Worm (Caenorhabditis elegans): ENCODE data around the gene srh-174.

srh-174 gene

ce11 chrV:17220345-17220744, 41.8 kb downstream of the srh-174 start, which contains the start of gene srh-109:
Gene srh-109, minus strand, starts transcription at chrV:17220445.
- no peak for TF ChIP-seq ets-7 (tag; optimal IDR thresholded peaks at IDR 0.05)
- TF ChIP-seq sea-1 (GFP tag; conservative IDR thresholded peaks at IDR 0.05), result no peak
- no peak for TF ChIP-seq aly-1 (tag; optimal IDR thresholded peaks at IDR 0.05)
- TF ChIP-seq hmg-4 (GFP tag; optimal IDR thresholded peaks at IDR 0.05), result no peak
- TF ChIP-seq pes-1 (GFP tag; IDR thresholded peaks at IDR 0.05), result no peak
- TF ChIP-seq scrt-1 (GFP tag; IDR thresholded peaks at IDR 0.05), result no peak
- no peak for TF ChIP-seq ceh-36 (tag; optimal IDR thresholded peaks at IDR 0.05)
- TF ChIP-seq flt-1 (GFP tag; IDR thresholded peaks at IDR 0.05), result no peak
- TF ChIP-seq tbx-37 (GFP tag; conservative IDR thresholded peaks at IDR 0.05), result no peak
- no peak for TF ChIP-seq hnd-1 (tag; optimal IDR thresholded peaks at IDR 0.05)
- TF ChIP-seq B0310.2 (tag; optimal IDR thresholded peaks at IDR 0.05), result no peak
- no peak for TF ChIP-seq F13C5.2 (tag; optimal IDR thresholded peaks at IDR 0.05)
- TF ChIP-seq tbx-11 (GFP tag; IDR thresholded peaks at IDR 0.05), result no peak
- TF ChIP-seq ama-1 (optimal IDR thresholded peaks at IDR 0.05), result no peak
- no peak for TF ChIP-seq ceh-13 (GFP tag; optimal IDR thresholded peaks at IDR 0.05)

- TF ChIP-seq ceh-36 (tag; optimal IDR thresholded peaks at IDR 0.05), result no peak
- no peak for TF ChIP-seq aly-1 (tag; optimal IDR thresholded peaks at IDR 0.05)
- no peak for TF ChIP-seq flt-1 (GFP tag; IDR thresholded peaks at IDR 0.05)
- no peak for TF ChIP-seq scrt-1 (GFP tag; IDR thresholded peaks at IDR 0.05)
Observed at ce11 chrV:17223305-17223704, 44.7 kb downstream of the srh-174 start, which contains the start of gene srh-252. Gene srh-252, minus strand, starts transcription at chrV:17223405.

- no peak for TF ChIP-seq scrt-1 (GFP tag; IDR thresholded peaks at IDR 0.05)
- TF ChIP-seq ama-1 (optimal IDR thresholded peaks at IDR 0.05), result no peak
- no peak for TF ChIP-seq B0310.2 (tag; optimal IDR thresholded peaks at IDR 0.05)
Observed at ce11 chrV:17225389-17225788, 46.8 kb downstream of the srh-174 start, which contains the start of gene scl-25. Gene scl-25, plus strand, starts transcription at chrV:17225689.

ce11 chrV:17226119-17226518, 47.6 kb downstream of the srh-174 start, which contains the start of gene srh-112:
Gene srh-112, minus strand, starts transcription at chrV:17226219.
- no peak for TF ChIP-seq pes-1 (GFP tag; IDR thresholded peaks at IDR 0.05)
- TF ChIP-seq scrt-1 (GFP tag; IDR thresholded peaks at IDR 0.05), result no peak
- no peak for TF ChIP-seq F13C5.2 (tag; optimal IDR thresholded peaks at IDR 0.05)
- TF ChIP-seq hmbx-1 (tag; optimal IDR thresholded peaks at IDR 0.05), result no peak
- no peak for TF ChIP-seq B0310.2 (tag; optimal IDR thresholded peaks at IDR 0.05)
- no peak for TF ChIP-seq flt-1 (GFP tag; IDR thresholded peaks at IDR 0.05)
- no peak for TF ChIP-seq aly-1 (tag; optimal IDR thresholded peaks at IDR 0.05)
- no peak for TF ChIP-seq hnd-1 (tag; optimal IDR thresholded peaks at IDR 0.05)
- no peak for TF ChIP-seq tbx-37 (GFP tag; conservative IDR thresholded peaks at IDR 0.05)
- no peak for TF ChIP-seq ceh-36 (tag; optimal IDR thresholded peaks at IDR 0.05)
- no peak for TF ChIP-seq ceh-13 (GFP tag; optimal IDR thresholded peaks at IDR 0.05)
- no peak for TF ChIP-seq ama-1 (optimal IDR thresholded peaks at IDR 0.05)
- TF ChIP-seq tra-4 (tag; optimal IDR thresholded peaks at IDR 0.05), result no peak
- TF ChIP-seq tbx-11 (GFP tag; IDR thresholded peaks at IDR 0.05), result no peak
